Fruit fly (Drosophila melanogaster) whole organism, embryonic: ENCODE data around the gene qm.
A peak's percentile ranks its signal among the peaks of the same experiment; 100 is the strongest.

Experiments
- Aef1 ChIP-seq: fragments of 200-800 bp; sonication (Bioruptor generic); IDR thresholded peaks from 3 replicates; pipeline ENCODE4 v1.3.6; 2022; ENCODE audit warnings: missing biosample characterization, missing genetic modification characterization
- BtbVII ChIP-seq: fragments of 200-800 bp; sonication (Bioruptor generic); optimal IDR thresholded peaks from 3 replicates; lab custom pipeline; 2017; ENCODE audit warnings: missing biosample characterization, mild to moderate bottlenecking, missing genetic modification characterization
- Bteb2 ChIP-seq: fragments of 200-800 bp; sonication (Bioruptor generic); optimal IDR thresholded peaks from 2 replicates; lab custom pipeline; 2016; ENCODE audit warnings: missing biosample characterization, missing genetic modification characterization
- CG10209 ChIP-seq: fragments of 200-800 bp; sonication (Bioruptor generic); optimal IDR thresholded peaks from 3 replicates; lab custom pipeline; 2017; ENCODE audit warnings: missing biosample characterization, mild to moderate bottlenecking, missing genetic modification characterization, missing genetic modification reagents
- CG10267 ChIP-seq: fragments of 200-800 bp; sonication (Bioruptor generic); optimal IDR thresholded peaks from 2 replicates; lab custom pipeline; 2018; ENCODE audit warnings: missing biosample characterization, mild to moderate bottlenecking, missing genetic modification characterization, moderate library complexity
- CG10321 ChIP-seq: fragments of 200-800 bp; sonication (Bioruptor generic); IDR thresholded peaks from 2 replicates; pipeline ENCODE4 v1.3.6; 2022; ENCODE audit warnings: missing biosample characterization, missing genetic modification characterization
- CG10959 ChIP-seq: fragments of 200-800 bp; sonication (Bioruptor generic); IDR thresholded peaks from 2 replicates; pipeline ENCODE4 v1.3.6; 2022; ENCODE audit warnings: missing biosample characterization, missing genetic modification characterization
- CG1233 ChIP-seq: fragments of 200-800 bp; sonication (Bioruptor generic); optimal IDR thresholded peaks from 4 replicates; lab custom pipeline; 2018; ENCODE audit warnings: missing biosample characterization, mild to moderate bottlenecking, missing genetic modification characterization
- CG17359 ChIP-seq: fragments of 200-800 bp; sonication (Bioruptor generic); optimal IDR thresholded peaks from 3 replicates; lab custom pipeline; 2018; ENCODE audit warnings: missing biosample characterization, mild to moderate bottlenecking, missing genetic modification characterization, moderate library complexity
- CG17361 ChIP-seq: fragments of 200-800 bp; sonication (Bioruptor generic); IDR thresholded peaks from 3 replicates; pipeline ENCODE4 v1.3.6; 2022; ENCODE audit warnings: missing biosample characterization, missing genetic modification characterization
- CG17612 ChIP-seq: fragments of 200-800 bp; sonication (Bioruptor generic); IDR thresholded peaks from 2 replicates; pipeline ENCODE4 v1.3.6; 2022; ENCODE audit warnings: missing biosample characterization, missing genetic modification characterization
- CG18599 ChIP-seq: fragments of 200-800 bp; sonication (Bioruptor generic); optimal IDR thresholded peaks from 3 replicates; lab custom pipeline; 2017; ENCODE audit warnings: missing biosample characterization, missing genetic modification characterization, mild to moderate bottlenecking, moderate library complexity, missing genetic modification reagents
- CG2129 ChIP-seq: fragments of 200-800 bp; sonication (Bioruptor generic); IDR thresholded peaks from 2 replicates; pipeline ENCODE4 v1.3.6; 2022; ENCODE audit warnings: missing biosample characterization, missing genetic modification characterization; ENCODE audit not compliant: partially characterized antibody
- CG2199 ChIP-seq: fragments of 200-800 bp; sonication (Bioruptor generic); IDR thresholded peaks from 3 replicates; pipeline ENCODE4 v1.3.6; 2022; ENCODE audit warnings: missing biosample characterization, missing genetic modification characterization
- CG3726 ChIP-seq: fragments of 200-800 bp; sonication (Bioruptor generic); IDR thresholded peaks from 3 replicates; pipeline ENCODE4, ENCODE4 v1.3.6; 2022; ENCODE audit warnings: missing biosample characterization, missing genetic modification characterization
- CG3847 ChIP-seq: fragments of 200-800 bp; sonication (Bioruptor generic); IDR thresholded peaks from 2 replicates; pipeline ENCODE4 v1.3.6; 2022; ENCODE audit warnings: missing biosample characterization, missing genetic modification characterization
- CG4730 ChIP-seq: fragments of 200-800 bp; sonication (Bioruptor generic); IDR thresholded peaks from 2 replicates; pipeline ENCODE4 v1.3.6; 2022; ENCODE audit warnings: missing biosample characterization, missing genetic modification characterization
- CG7745 ChIP-seq: fragments of 200-800 bp; sonication (Bioruptor generic); optimal IDR thresholded peaks from 2 replicates; lab custom pipeline; 2018; ENCODE audit warnings: missing biosample characterization, mild to moderate bottlenecking, missing genetic modification characterization, moderate library complexity
- CG7987 ChIP-seq: fragments of 200-800 bp; sonication (Bioruptor generic); optimal IDR thresholded peaks from 2 replicates; lab custom pipeline; 2018; ENCODE audit warnings: missing biosample characterization, mild to moderate bottlenecking, missing genetic modification characterization, moderate library complexity
- CG8924 ChIP-seq: fragments of 200-800 bp; optimal IDR thresholded peaks from 3 replicates; lab custom pipeline; 2019; ENCODE audit warnings: missing biosample characterization, mild to moderate bottlenecking, missing genetic modification characterization, moderate library complexity
- CG9437 ChIP-seq: fragments of 200-800 bp; sonication (Bioruptor generic); optimal IDR thresholded peaks from 2 replicates; lab custom pipeline; 2018; ENCODE audit warnings: missing biosample characterization, mild to moderate bottlenecking, missing genetic modification characterization
- Chrac-16 ChIP-seq: fragments of 200-800 bp; sonication (Bioruptor generic); optimal IDR thresholded peaks from 3 replicates; lab custom pipeline; 2016; ENCODE audit warnings: missing biosample characterization, missing genetic modification characterization
- Ets65A ChIP-seq: fragments of 200-800 bp; sonication (Bioruptor generic); peaks from one replicate; lab custom pipeline; 2016; ENCODE audit warnings: missing biosample characterization, missing genetic modification characterization
- Fer1 ChIP-seq: fragments of 200-800 bp; sonication (Bioruptor generic); optimal IDR thresholded peaks from 2 replicates; lab custom pipeline; 2017; ENCODE audit warnings: missing biosample characterization, mild to moderate bottlenecking, missing genetic modification characterization
- Gug ChIP-seq: fragments of 200-800 bp; sonication (Bioruptor generic); IDR thresholded peaks from 4 replicates; pipeline ENCODE4 v1.3.6; 2022; ENCODE audit warnings: missing biosample characterization, missing genetic modification characterization
- Optix ChIP-seq: fragments of 200-800 bp; sonication (Bioruptor generic); IDR thresholded peaks from 3 replicates; pipeline ENCODE4 v1.3.6; 2022; ENCODE audit warnings: missing biosample characterization, missing genetic modification characterization
- Rx ChIP-seq: fragments of 200-800 bp; sonication (Bioruptor generic); IDR thresholded peaks from 2 replicates; pipeline ENCODE4 v1.3.6; 2022; ENCODE audit warnings: missing biosample characterization, missing genetic modification characterization
- Six4 ChIP-seq: fragments of 200-800 bp; sonication (Bioruptor generic); optimal IDR thresholded peaks from 2 replicates; lab custom pipeline; 2016; ENCODE audit warnings: missing biosample characterization, missing genetic modification characterization
- Sox102F ChIP-seq: fragments of 200-800 bp; sonication (Bioruptor generic); optimal IDR thresholded peaks from 2 replicates; lab custom pipeline; 2018; ENCODE audit warnings: missing biosample characterization, mild to moderate bottlenecking, missing genetic modification characterization, moderate library complexity
- Stat92E ChIP-seq, 3 experiments: fragments of >200 bp in 2 of 3; fragments of 200-800 bp in 1 of 3; sonication (Bioruptor generic) in 1 of 3; optimal IDR thresholded peaks; 2 replicates each; lab custom pipeline; 2017 to 2019; ENCODE audit warnings: missing biosample characterization in 3 of 3, missing genetic modification characterization in 3 of 3, mild to moderate bottlenecking in 1 of 3, moderate library complexity in 1 of 3
- al ChIP-seq: fragments of 200-800 bp; sonication (Bioruptor generic); IDR thresholded peaks from 2 replicates; pipeline ENCODE4 v1.3.6; 2022; ENCODE audit warnings: missing biosample characterization, missing genetic modification characterization
- ash1 ChIP-seq: fragments of 200-800 bp; sonication (Bioruptor generic); optimal IDR thresholded peaks from 2 replicates; lab custom pipeline; 2018; ENCODE audit warnings: missing biosample characterization, mild to moderate bottlenecking, missing genetic modification characterization
- az2 ChIP-seq: fragments of 200-800 bp; sonication (Bioruptor generic); optimal IDR thresholded peaks from 3 replicates; lab custom pipeline; 2016; ENCODE audit warnings: missing biosample characterization, missing genetic modification characterization
- caup ChIP-seq: fragments of 200-800 bp; sonication (Bioruptor generic); optimal IDR thresholded peaks from 3 replicates; lab custom pipeline; 2017; ENCODE audit warnings: missing biosample characterization, mild to moderate bottlenecking, missing genetic modification characterization, moderate library complexity; ENCODE audit not compliant: severe bottlenecking
- cg ChIP-seq: fragments of 200-800 bp; sonication (Bioruptor generic); optimal IDR thresholded peaks from 3 replicates; lab custom pipeline; 2019; ENCODE audit warnings: missing biosample characterization, mild to moderate bottlenecking, missing genetic modification characterization, moderate library complexity
- dmrt11E ChIP-seq: fragments of 200-800 bp; sonication (Bioruptor generic); optimal IDR thresholded peaks from 3 replicates; lab custom pipeline; 2018; ENCODE audit warnings: missing biosample characterization, mild to moderate bottlenecking, missing genetic modification characterization, moderate library complexity
- dysf ChIP-seq: fragments of 200-800 bp; sonication (Bioruptor generic); IDR thresholded peaks from 3 replicates; pipeline ENCODE4 v1.3.6; 2022; ENCODE audit warnings: missing biosample characterization, missing genetic modification characterization
- ftz-f1 ChIP-seq: fragments of 200-800 bp; sonication (Bioruptor generic); optimal IDR thresholded peaks from 2 replicates; lab custom pipeline; 2016; ENCODE audit warnings: missing biosample characterization, missing genetic modification characterization
- grau ChIP-seq: fragments of 200-800 bp; optimal IDR thresholded peaks from 3 replicates; lab custom pipeline; 2019; ENCODE audit warnings: missing biosample characterization, mild to moderate bottlenecking, missing genetic modification characterization, moderate library complexity
- gsb ChIP-seq: fragments of 200-800 bp; sonication (Bioruptor generic); IDR thresholded peaks from 2 replicates; pipeline ENCODE4 v1.3.6; 2022; ENCODE audit warnings: missing biosample characterization, missing genetic modification characterization
- hb ChIP-seq: fragments of 200-800 bp; sonication (Bioruptor generic); IDR thresholded peaks from 3 replicates; pipeline ENCODE4 v1.3.6; 2022; ENCODE audit warnings: missing biosample characterization, missing genetic modification characterization; ENCODE audit not compliant: partially characterized antibody
- kah ChIP-seq: fragments of 200-800 bp; sonication (Bioruptor generic); optimal IDR thresholded peaks from 2 replicates; lab custom pipeline; 2018; ENCODE audit warnings: missing biosample characterization, mild to moderate bottlenecking, missing genetic modification characterization
- lilli ChIP-seq: fragments of 200-800 bp; sonication (Bioruptor generic); optimal IDR thresholded peaks from 3 replicates; lab custom pipeline; 2016; ENCODE audit warnings: missing biosample characterization, missing genetic modification characterization
- org-1 ChIP-seq: fragments of 200-800 bp; sonication (Bioruptor generic); optimal IDR thresholded peaks from 2 replicates; lab custom pipeline; 2017; ENCODE audit warnings: missing biosample characterization, missing genetic modification characterization
- psq ChIP-seq: fragments of 200-800 bp; sonication (Bioruptor generic); optimal IDR thresholded peaks from 2 replicates; lab custom pipeline; 2017; ENCODE audit warnings: missing biosample characterization, missing genetic modification characterization
- sens ChIP-seq: fragments of 200-800 bp; sonication (Bioruptor generic); peaks from one replicate; lab custom pipeline; 2016; ENCODE audit warnings: missing biosample characterization, missing genetic modification characterization
- stc ChIP-seq: fragments of 200-800 bp; sonication (Bioruptor generic); IDR thresholded peaks from 2 replicates; pipeline ENCODE4 v1.3.6; 2022; ENCODE audit warnings: missing biosample characterization, missing genetic modification characterization
- tap ChIP-seq: fragments of 200-800 bp; optimal IDR thresholded peaks from 3 replicates; lab custom pipeline; 2019; ENCODE audit warnings: missing biosample characterization, mild to moderate bottlenecking, missing genetic modification characterization, moderate library complexity
- tll ChIP-seq, 2 experiments: fragments of 200-800 bp in 1 of 2; fragments of >200 bp in 1 of 2; sonication (Bioruptor generic) in 1 of 2; optimal IDR thresholded peaks; 2 replicates each; lab custom pipeline; 2017 to 2019; ENCODE audit warnings: missing biosample characterization in 2 of 2, missing genetic modification characterization in 2 of 2, mild to moderate bottlenecking in 1 of 2, moderate library complexity in 1 of 2
- trh ChIP-seq: fragments of 200-800 bp; sonication (Bioruptor generic); optimal IDR thresholded peaks from 2 replicates; lab custom pipeline; 2016; ENCODE audit warnings: missing biosample characterization, missing genetic modification characterization
- z ChIP-seq: fragments of 200-800 bp; sonication (Bioruptor generic); IDR thresholded peaks from 3 replicates; pipeline ENCODE4 v1.3.6; 2022; ENCODE audit warnings: missing biosample characterization, missing genetic modification characterization

qm gene

dm6 chr3L:7339216-7339742, 8.8 kb upstream of the qm start, which contains the start of the genes lark and eco (continued):
- no peak for TF ChIP-seq CG2199 (GFP tag; lab: Robert Waterston, UW)
- peak; percentile 74 for TF ChIP-seq sens (GFP tag; lab: Kevin White, UChicago)
- TF ChIP-seq CG3847 (GFP tag; lab: Robert Waterston, UW) = peak; percentile 33; the same call in 1 of the 2 replicates
- no peak for TF ChIP-seq cg (GFP tag; lab: Kevin White, UChicago)
- no peak for TF ChIP-seq Optix
- TF ChIP-seq CG9437 (GFP tag; lab: Kevin White, UChicago) = no peak
- TF ChIP-seq al (GFP tag; lab: Robert Waterston, UW) = no peak
- no peak; the same call in 2 of the 3 replicates for TF ChIP-seq CG17361 (GFP tag; lab: Robert Waterston, UW)
- TF ChIP-seq Bteb2 = no peak
- no peak for TF ChIP-seq Aef1 (GFP tag; lab: Robert Waterston, UW)
- no peak for TF ChIP-seq CG1233 (GFP tag; lab: Kevin White, UChicago)
- no peak for TF ChIP-seq hb (GFP tag; lab: Robert Waterston, UW)
- TF ChIP-seq z (GFP tag; lab: Robert Waterston, UW) = no peak
- peak; percentile 83 for TF ChIP-seq CG10267 (tag; lab: Kevin White, UChicago)
- no peak for TF ChIP-seq CG10959 (GFP tag; lab: Robert Waterston, UW)
- no peak for TF ChIP-seq gsb (GFP tag; lab: Robert Waterston, UW)
- TF ChIP-seq Gug (GFP tag; lab: Robert Waterston, UW) = no peak
- no peak for TF ChIP-seq az2 (GFP tag; lab: Kevin White, UChicago)
- no peak for TF ChIP-seq trh (GFP tag; lab: Kevin White, UChicago)
- no peak for TF ChIP-seq dysf (GFP tag; lab: Robert Waterston, UW)
- peak; percentile 4 for TF ChIP-seq CG8924 (tag; lab: Kevin White, UChicago)
- no peak for TF ChIP-seq tap (tag; lab: Kevin White, UChicago)
- no peak for TF ChIP-seq Ets65A (GFP tag; lab: Kevin White, UChicago)
- TF ChIP-seq CG3726 (GFP tag; lab: Robert Waterston, UW) = no peak
- no peak for TF ChIP-seq CG18599 (GFP tag; lab: Kevin White, UChicago)
- no peak for TF ChIP-seq CG17359 (tag; lab: Kevin White, UChicago)
- TF ChIP-seq psq (GFP tag; lab: Kevin White, UChicago) = no peak
- TF ChIP-seq lilli (GFP tag; lab: Kevin White, UChicago) = no peak
- no peak for TF ChIP-seq CG7987 (GFP tag; lab: Kevin White, UChicago)
- TF ChIP-seq Chrac-16 (GFP tag; lab: Kevin White, UChicago) = no peak
- TF ChIP-seq tll (GFP tag; optimal IDR thresholded peaks at IDR 0.05; lab: Kevin White, UChicago) = no peak
- no peak for TF ChIP-seq org-1 (GFP tag; lab: Kevin White, UChicago)
- TF ChIP-seq grau (tag; lab: Kevin White, UChicago) = no peak
- peak in 1 of 3 experiments; percentile 4 for TF ChIP-seq Stat92E (GFP tag; optimal IDR thresholded peaks at IDR 0.05; lab: Kevin White, UChicago)
- no peak for TF ChIP-seq ash1
- no peak for TF ChIP-seq CG7745 (tag; lab: Kevin White, UChicago)
- no peak for TF ChIP-seq CG4730
- TF ChIP-seq kah (GFP tag; lab: Kevin White, UChicago) = no peak
- no peak for TF ChIP-seq CG17612 (GFP tag; lab: Robert Waterston, UW)
- TF ChIP-seq Rx (GFP tag; lab: Robert Waterston, UW) = no peak
- no peak for TF ChIP-seq stc (GFP tag; lab: Robert Waterston, UW)
- no peak for TF ChIP-seq CG10321 (GFP tag; lab: Robert Waterston, UW)
- peak; percentile 4 for TF ChIP-seq Fer1 (GFP tag; lab: Kevin White, UChicago)
- peak; percentile 18 for TF ChIP-seq BtbVII (GFP tag; lab: Kevin White, UChicago)
- TF ChIP-seq ftz-f1 (GFP tag; lab: Kevin White, UChicago) = no peak
- no peak for TF ChIP-seq dmrt11E
- TF ChIP-seq caup (GFP tag; lab: Kevin White, UChicago) = no peak
- no peak for TF ChIP-seq Sox102F (GFP tag; lab: Kevin White, UChicago)
- no peak for TF ChIP-seq CG2129 (GFP tag; lab: Robert Waterston, UW)
- no peak for TF ChIP-seq CG10209 (GFP tag; lab: Kevin White, UChicago)
- no peak for TF ChIP-seq Six4 (GFP tag; lab: Kevin White, UChicago)
